Fruit fly (Drosophila melanogaster): ENCODE data around the gene CG15011.
A peak's percentile ranks its signal among the peaks of the same experiment; 100 is the strongest.

CG15011 gene

dm6 chr3L:4228187-4228836 is 30.6 kb downstream of the CG15011 start (continued):
- peak; percentile 98 for TF ChIP-seq CG6792 (GFP tag; optimal IDR thresholded peaks at IDR 0.05)
- peak; percentile 80 for TF ChIP-seq fd85E (GFP tag; optimal IDR thresholded peaks at IDR 0.05)
- peak; percentile 87 for TF ChIP-seq Hr38 (GFP tag; optimal IDR thresholded peaks at IDR 0.05)
- TF ChIP-seq dac (GFP tag; optimal IDR thresholded peaks at IDR 0.05) = peak; percentile 97
- TF ChIP-seq CG32006 (GFP tag; optimal IDR thresholded peaks at IDR 0.05) = peak; percentile 99
- TF ChIP-seq CG6276 (GFP tag; optimal IDR thresholded peaks at IDR 0.05) = peak; percentile 99
- TF ChIP-seq spab (GFP tag; optimal IDR thresholded peaks at IDR 0.05) = peak; percentile 99
- TF ChIP-seq salr (GFP tag; optimal IDR thresholded peaks at IDR 0.05) = peak; percentile 96 to 98
- TF ChIP-seq Smox (GFP tag; optimal IDR thresholded peaks at IDR 0.05) = peak; percentile 91
- TF ChIP-seq Eip75B (GFP tag; optimal IDR thresholded peaks at IDR 0.05) = peak; percentile 99
- peak; percentile 99 for TF ChIP-seq Hr4 (GFP tag; optimal IDR thresholded peaks at IDR 0.05)
- TF ChIP-seq Blimp-1 (GFP tag; optimal IDR thresholded peaks at IDR 0.05) = peak; percentile 89
- TF ChIP-seq CG6163 (GFP tag; IDR thresholded peaks at IDR 0.05) = peak; percentile 99
- peak; percentile 99 for TF ChIP-seq svp (GFP tag)
- TF ChIP-seq Ets21C (GFP tag; optimal IDR thresholded peaks at IDR 0.05) = peak; percentile 91
- TF ChIP-seq CG1621 (tag; optimal IDR thresholded peaks at IDR 0.05) = peak; percentile 98
- TF ChIP-seq dsx (GFP tag; optimal IDR thresholded peaks at IDR 0.05; ENCODE audit: poor library complexity, severe bottlenecking) = peak; percentile 98
- TF ChIP-seq fd59A (GFP tag; optimal IDR thresholded peaks at IDR 0.05) = peak; percentile 99
- TF ChIP-seq CG10631 (GFP tag; optimal IDR thresholded peaks at IDR 0.05) = peak; percentile 99
- TF ChIP-seq acj6 (GFP tag; optimal IDR thresholded peaks at IDR 0.05) = peak; percentile 98
- TF ChIP-seq Sox102F (GFP tag; optimal IDR thresholded peaks at IDR 0.05) = peak; percentile 95

DNA sequence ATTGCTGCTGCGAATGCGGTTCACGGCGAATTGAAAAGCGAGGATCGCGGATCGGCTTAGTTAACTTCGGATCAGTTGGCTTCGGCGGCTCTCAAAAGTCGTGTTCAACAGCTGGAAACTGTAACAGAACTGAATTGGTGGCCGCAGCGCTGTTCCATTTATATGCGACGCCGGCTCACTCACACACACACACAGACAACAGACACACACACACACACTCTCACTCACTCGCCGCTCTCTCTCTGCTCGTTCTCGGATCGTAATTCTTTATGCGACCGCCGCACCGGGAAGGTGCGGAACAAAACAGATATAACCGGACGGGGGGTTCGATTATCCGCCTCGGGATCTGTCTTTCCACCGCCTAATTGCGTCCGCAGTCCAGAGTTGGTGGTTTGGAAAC is 31.8 kb downstream of the CG15011 start, which contains the start of gene CG46460:
CG46460 (minus strand) TSS at position 139 of the 400 bp plus-strand sequence.
- TF ChIP-seq Eip93F (GFP tag; optimal IDR thresholded peaks at IDR 0.05) (no peak), CG7368 (GFP tag; optimal IDR thresholded peaks at IDR 0.05) (no peak), lz (GFP tag; optimal IDR thresholded peaks at IDR 0.05) (peak; percentile 49), Hr38 (GFP tag; optimal IDR thresholded peaks at IDR 0.05) (no peak), acj6 (GFP tag; optimal IDR thresholded peaks at IDR 0.05) (peak; percentile 5), Met (GFP tag; optimal IDR thresholded peaks at IDR 0.05) (peak; percentile 36), Ets21C (GFP tag; optimal IDR thresholded peaks at IDR 0.05) (peak; percentile 26), CG9139 (GFP tag; optimal IDR thresholded peaks at IDR 0.05) (peak; percentile 11), CG10669 (GFP tag; optimal IDR thresholded peaks at IDR 0.05) (peak; percentile 26), CG4318 (GFP tag; optimal IDR thresholded peaks at IDR 0.05) (no peak), net (GFP tag; optimal IDR thresholded peaks at IDR 0.05) (no peak), CG3032 (tag; optimal IDR thresholded peaks at IDR 0.05) (peak; percentile 4), Smox (GFP tag; optimal IDR thresholded peaks at IDR 0.05) (peak; percentile 8), CG1621 (tag; optimal IDR thresholded peaks at IDR 0.05) (peak; percentile 94), CG8319 (GFP tag; optimal IDR thresholded peaks at IDR 0.05) (no peak), dsx (GFP tag; optimal IDR thresholded peaks at IDR 0.05; ENCODE audit: poor library complexity, severe bottlenecking) (no peak), CG11294 (GFP tag; IDR thresholded peaks at IDR 0.05) (no peak), svp (GFP tag) (peak; percentile 83), Gug (GFP tag; IDR thresholded peaks at IDR 0.05) (0 out of 2 replicates have a peak, but pooled peaks have one; percentile 9), Lpt (GFP tag; optimal IDR thresholded peaks at IDR 0.05) (no peak), CG10631 (GFP tag; optimal IDR thresholded peaks at IDR 0.05) (no peak), cyc (GFP tag; optimal IDR thresholded peaks at IDR 0.05) (peak; percentile 25), vri (GFP tag; optimal IDR thresholded peaks at IDR 0.05) (no peak), salr (GFP tag; optimal IDR thresholded peaks at IDR 0.05) (no peak), achi (GFP tag; optimal IDR thresholded peaks at IDR 0.05) (no peak), OdsH (GFP tag; optimal IDR thresholded peaks at IDR 0.05) (no peak), CG6854 (GFP tag; optimal IDR thresholded peaks at IDR 0.05) (no peak), Sox14 (GFP tag; optimal IDR thresholded peaks at IDR 0.05) (no peak), CG16779 (tag; optimal IDR thresholded peaks at IDR 0.05) (peak; percentile 1), CG6163 (GFP tag; IDR thresholded peaks at IDR 0.05) (0 out of 3 replicates have a peak, but pooled peaks have one; percentile 16), CG6276 (GFP tag; optimal IDR thresholded peaks at IDR 0.05) (no peak), Eip78C (GFP tag) (no peak), fd59A (GFP tag; optimal IDR thresholded peaks at IDR 0.05) (no peak), ss (GFP tag; optimal IDR thresholded peaks at IDR 0.05) (peak in 1 of 2 experiments; percentile 7), Hr4 (GFP tag; optimal IDR thresholded peaks at IDR 0.05) (no peak), CG34406 (GFP tag; optimal IDR thresholded peaks at IDR 0.05) (no peak), dac (GFP tag; optimal IDR thresholded peaks at IDR 0.05) (no peak), CG8119 (GFP tag; IDR thresholded peaks at IDR 0.05) (no peak), Ets96B (tag; optimal IDR thresholded peaks at IDR 0.05) (peak; percentile 25), Sox102F (GFP tag; optimal IDR thresholded peaks at IDR 0.05) (peak; percentile 26), CG11902 (GFP tag; optimal IDR thresholded peaks at IDR 0.05) (no peak)
